Fruit fly (Drosophila melanogaster) whole organism: ENCODE measurements around the gene Cdc6.

Experiments used
- CG8478 ChIP-seq: fragments of >200 bp; optimal IDR thresholded peaks from 2 replicates; lab custom pipeline; 2018; ENCODE audit warnings: inconsistent platforms
- Dll ChIP-seq: fragments of >200 bp; optimal IDR thresholded peaks from 2 replicates; lab custom pipeline; 2017
- EcR ChIP-seq, 2 experiments: fragments of >200 bp; optimal IDR thresholded peaks; 2 replicates each; lab custom pipeline; 2017; ENCODE audit warnings: missing biosample characterization in 2 of 2, missing genetic modification characterization in 2 of 2, missing genetic modification reagents in 2 of 2
- pan ChIP-seq: fragments of >200 bp; optimal IDR thresholded peaks from 2 replicates; lab custom pipeline; 2017
- psq ChIP-seq: fragments of >200 bp; optimal IDR thresholded peaks from 2 replicates; lab custom pipeline; 2017
- usp ChIP-seq: fragments of >200 bp; optimal IDR thresholded peaks from 2 replicates; lab custom pipeline; 2017; ENCODE audit warnings: missing biosample characterization, missing genetic modification characterization, mixed read lengths

dm6 chr3L:8657787-8658186, 23.9 kb upstream of the Cdc6 start:
- TF ChIP-seq usp (GFP tag; lab: Kevin White, UChicago) (no peak), psq (no peak), pan (lab: Kevin White, UChicago) (no peak), EcR (GFP tag; optimal IDR thresholded peaks at IDR 0.05; lab: Kevin White, UChicago) (no peak), CG8478 (lab: Kevin White, UChicago) (no peak), Dll (lab: Kevin White, UChicago) (no peak)
